Fruit fly (Drosophila melanogaster) whole organism, embryonic: Measurements from ENCODE around the gene Gr97a.

Experiments used
- Asciz ChIP-seq: fragments of 200-800 bp; sonication (Bioruptor generic); optimal IDR thresholded peaks from 2 replicates; lab custom pipeline; 2017; ENCODE audit warnings: missing biosample characterization, mild to moderate bottlenecking, missing genetic modification characterization, missing genetic modification reagents
- Atf6 ChIP-seq: fragments of 200-800 bp; sonication (Bioruptor generic); IDR thresholded peaks from 2 replicates; pipeline ENCODE4 v1.3.6; 2022; ENCODE audit warnings: missing biosample characterization, missing genetic modification characterization
- CG10267 ChIP-seq: fragments of 200-800 bp; sonication (Bioruptor generic); optimal IDR thresholded peaks from 2 replicates; lab custom pipeline; 2018; ENCODE audit warnings: missing biosample characterization, mild to moderate bottlenecking, missing genetic modification characterization, moderate library complexity
- CG10543 ChIP-seq: fragments of 200-800 bp; sonication (Bioruptor generic); optimal IDR thresholded peaks from 3 replicates; lab custom pipeline; 2017; ENCODE audit warnings: missing biosample characterization, mild to moderate bottlenecking, missing genetic modification characterization, moderate library complexity
- CG10959 ChIP-seq: fragments of 200-800 bp; sonication (Bioruptor generic); IDR thresholded peaks from 2 replicates; pipeline ENCODE4 v1.3.6; 2022; ENCODE audit warnings: missing biosample characterization, missing genetic modification characterization
- CG10979 ChIP-seq: fragments of 200-800 bp; sonication (Bioruptor generic); optimal IDR thresholded peaks from 2 replicates; lab custom pipeline; 2018; ENCODE audit warnings: missing biosample characterization, mild to moderate bottlenecking, missing genetic modification characterization, moderate library complexity
- CG12659 ChIP-seq: fragments of 200-800 bp; sonication (Bioruptor generic); optimal IDR thresholded peaks from 3 replicates; lab custom pipeline; 2017; ENCODE audit warnings: mild to moderate bottlenecking, missing biosample characterization, missing genetic modification reagents, missing genetic modification characterization
- CG13424 ChIP-seq: fragments of 200-800 bp; sonication (Bioruptor generic); optimal IDR thresholded peaks from 2 replicates; lab custom pipeline; 2019; ENCODE audit warnings: missing biosample characterization, mild to moderate bottlenecking, missing genetic modification characterization, moderate library complexity
- CG14667 ChIP-seq: fragments of 200-800 bp; sonication (Bioruptor generic); IDR thresholded peaks from 2 replicates; pipeline ENCODE4 v1.3.6; 2022; ENCODE audit warnings: missing biosample characterization, missing genetic modification characterization
- CG15269 ChIP-seq: fragments of 200-800 bp; sonication (Bioruptor generic); optimal IDR thresholded peaks from 2 replicates; lab custom pipeline; 2018; ENCODE audit warnings: missing biosample characterization, mild to moderate bottlenecking, missing genetic modification characterization, moderate library complexity
- CG2678 ChIP-seq: fragments of 200-800 bp; sonication (Bioruptor generic); optimal IDR thresholded peaks from 3 replicates; lab custom pipeline; 2019; ENCODE audit warnings: missing biosample characterization, mild to moderate bottlenecking, missing genetic modification characterization, moderate library complexity
- CG33557 ChIP-seq: fragments of 200-800 bp; sonication (Bioruptor generic); optimal IDR thresholded peaks from 2 replicates; lab custom pipeline; 2019; ENCODE audit warnings: missing biosample characterization, mild to moderate bottlenecking, missing genetic modification characterization, moderate library complexity
- CG4730 ChIP-seq: fragments of 200-800 bp; sonication (Bioruptor generic); IDR thresholded peaks from 2 replicates; pipeline ENCODE4 v1.3.6; 2022; ENCODE audit warnings: missing biosample characterization, missing genetic modification characterization
- CG5245 ChIP-seq: fragments of 200-800 bp; sonication (Bioruptor generic); optimal IDR thresholded peaks from 3 replicates; lab custom pipeline; 2016; ENCODE audit warnings: missing biosample characterization, missing genetic modification characterization
- CG6175 ChIP-seq: fragments of 200-800 bp; sonication (Bioruptor generic); IDR thresholded peaks from 3 replicates; pipeline ENCODE4 v1.3.6; 2022; ENCODE audit warnings: missing biosample characterization, missing genetic modification characterization
- CG6791 ChIP-seq: fragments of 200-800 bp; sonication (Bioruptor generic); IDR thresholded peaks from 3 replicates; pipeline ENCODE4 v1.3.6; 2022; ENCODE audit warnings: missing biosample characterization, missing genetic modification characterization; ENCODE audit not compliant: partially characterized antibody
- CG8944 ChIP-seq: fragments of 200-800 bp; sonication (Bioruptor generic); optimal IDR thresholded peaks from 3 replicates; lab custom pipeline; 2016; ENCODE audit warnings: missing biosample characterization, missing genetic modification characterization
- Deaf1 ChIP-seq: fragments of 200-800 bp; optimal IDR thresholded peaks from 3 replicates; lab custom pipeline; 2019; ENCODE audit warnings: missing biosample characterization, mild to moderate bottlenecking, missing genetic modification characterization, moderate library complexity
- Doc3 ChIP-seq: fragments of 200-800 bp; sonication (Bioruptor generic); IDR thresholded peaks from 3 replicates; pipeline ENCODE4 v1.3.6; 2022; ENCODE audit warnings: missing biosample characterization, missing genetic modification characterization; ENCODE audit not compliant: partially characterized antibody
- Elba2 ChIP-seq: fragments of 200-800 bp; sonication (Bioruptor generic); optimal IDR thresholded peaks from 3 replicates; lab custom pipeline; 2016; ENCODE audit warnings: missing biosample characterization, missing genetic modification characterization
- GATAe ChIP-seq: fragments of 200-800 bp; sonication (Bioruptor generic); conservative IDR thresholded peaks from 2 replicates; pipeline ENCODE4 v1.3.6; 2022; ENCODE audit warnings: missing biosample characterization, missing genetic modification characterization
- Gsc ChIP-seq: fragments of 200-800 bp; sonication (Bioruptor generic); IDR thresholded peaks from 2 replicates; pipeline ENCODE4 v1.3.6; 2022; ENCODE audit warnings: missing biosample characterization, missing genetic modification characterization
- Hmr ChIP-seq: fragments of 200-800 bp; sonication (Bioruptor generic); optimal IDR thresholded peaks from 3 replicates; lab custom pipeline; 2017; ENCODE audit warnings: mild to moderate bottlenecking, missing biosample characterization, missing genetic modification reagents, missing genetic modification characterization
- Max ChIP-seq: fragments of 200-800 bp; sonication (Bioruptor generic); optimal IDR thresholded peaks from 2 replicates; lab custom pipeline; 2016; ENCODE audit warnings: missing biosample characterization, mild to moderate bottlenecking, missing genetic modification characterization
- Myb ChIP-seq: fragments of 200-800 bp; sonication (Bioruptor generic); optimal IDR thresholded peaks from 2 replicates; lab custom pipeline; 2016; ENCODE audit warnings: missing biosample characterization, missing genetic modification characterization
- Scr ChIP-seq: fragments of 200-800 bp; sonication (Bioruptor generic); IDR thresholded peaks from 2 replicates; pipeline ENCODE4 v1.3.6; 2022; ENCODE audit warnings: missing biosample characterization, missing genetic modification characterization; ENCODE audit not compliant: partially characterized antibody
- Sin3A ChIP-seq: fragments of >200 bp; optimal IDR thresholded peaks from 2 replicates; lab custom pipeline; 2018
- Sox102F ChIP-seq: fragments of 200-800 bp; sonication (Bioruptor generic); optimal IDR thresholded peaks from 2 replicates; lab custom pipeline; 2018; ENCODE audit warnings: missing biosample characterization, mild to moderate bottlenecking, missing genetic modification characterization, moderate library complexity
- az2 ChIP-seq: fragments of 200-800 bp; sonication (Bioruptor generic); optimal IDR thresholded peaks from 3 replicates; lab custom pipeline; 2016; ENCODE audit warnings: missing biosample characterization, missing genetic modification characterization
- cas ChIP-seq: fragments of 200-800 bp; sonication (Bioruptor generic); IDR thresholded peaks from 2 replicates; pipeline ENCODE4 v1.3.6; 2022; ENCODE audit warnings: missing biosample characterization, missing genetic modification characterization
- dysf ChIP-seq: fragments of 200-800 bp; sonication (Bioruptor generic); IDR thresholded peaks from 3 replicates; pipeline ENCODE4 v1.3.6; 2022; ENCODE audit warnings: missing biosample characterization, missing genetic modification characterization
- fd102C ChIP-seq: fragments of 200-800 bp; sonication (Bioruptor generic); optimal IDR thresholded peaks from 2 replicates; lab custom pipeline; 2018; ENCODE audit warnings: missing biosample characterization, mild to moderate bottlenecking, missing genetic modification characterization, moderate library complexity
- fu2 ChIP-seq: fragments of 200-800 bp; sonication (Bioruptor generic); optimal IDR thresholded peaks from 2 replicates; lab custom pipeline; 2016; ENCODE audit warnings: missing biosample characterization, missing genetic modification characterization
- gem ChIP-seq: fragments of 200-800 bp; sonication (Bioruptor generic); optimal IDR thresholded peaks from 2 replicates; lab custom pipeline; 2019; ENCODE audit warnings: missing biosample characterization, mild to moderate bottlenecking, missing genetic modification characterization, moderate library complexity
- her ChIP-seq: fragments of 200-800 bp; sonication (Bioruptor generic); optimal IDR thresholded peaks from 2 replicates; lab custom pipeline; 2016; ENCODE audit warnings: missing biosample characterization, missing genetic modification characterization
- lbe ChIP-seq: fragments of 200-800 bp; sonication (Bioruptor generic); optimal IDR thresholded peaks from 2 replicates; lab custom pipeline; 2016; ENCODE audit warnings: missing biosample characterization, mild to moderate bottlenecking, missing genetic modification characterization
- nerfin-1 ChIP-seq: fragments of 200-800 bp; sonication (Bioruptor generic); optimal IDR thresholded peaks from 3 replicates; lab custom pipeline; 2019; ENCODE audit warnings: missing biosample characterization, mild to moderate bottlenecking, missing genetic modification characterization, moderate library complexity
- nmo ChIP-seq: fragments of 200-800 bp; sonication (Bioruptor generic); optimal IDR thresholded peaks from 2 replicates; lab custom pipeline; 2018; ENCODE audit warnings: missing biosample characterization, mild to moderate bottlenecking, missing genetic modification characterization, moderate library complexity
- pb ChIP-seq: fragments of 200-800 bp; sonication (Bioruptor generic); optimal IDR thresholded peaks from 3 replicates; lab custom pipeline; 2016; ENCODE audit warnings: missing biosample characterization, missing genetic modification characterization
- pnt ChIP-seq: fragments of 200-800 bp; sonication (Bioruptor generic); optimal IDR thresholded peaks from 3 replicates; lab custom pipeline; 2016; ENCODE audit warnings: missing biosample characterization, missing genetic modification characterization
- prd ChIP-seq, 3 experiments: fragments of >200 bp in 2 of 3; fragments of 200-800 bp in 1 of 3; sonication (Bioruptor generic) in 1 of 3; optimal IDR thresholded peaks in 2 of 3; IDR thresholded peaks in 1 of 3; 2 replicates in 2 of 3; 3 replicates in 1 of 3; pipeline versions ENCODE4 v1.3.6 to Lab custom; 2017 to 2022; ENCODE audit warnings: missing biosample characterization in 1 of 3, missing genetic modification characterization in 1 of 3
- rib ChIP-seq: fragments of 200-800 bp; sonication (Bioruptor generic); IDR thresholded peaks from 2 replicates; pipeline ENCODE4 v1.3.6; 2022; ENCODE audit warnings: missing biosample characterization, missing genetic modification characterization
- sisA ChIP-seq: fragments of 200-800 bp; sonication (Bioruptor generic); IDR thresholded peaks from 2 replicates; pipeline ENCODE4 v1.3.6; 2022; ENCODE audit warnings: missing biosample characterization, missing genetic modification characterization
- tgo ChIP-seq: fragments of 200-800 bp; sonication (Bioruptor generic); IDR thresholded peaks from 3 replicates; pipeline ENCODE4 v1.3.6; 2022; ENCODE audit warnings: missing biosample characterization, missing genetic modification characterization
- tll ChIP-seq, 2 experiments: fragments of 200-800 bp in 1 of 2; fragments of >200 bp in 1 of 2; sonication (Bioruptor generic) in 1 of 2; optimal IDR thresholded peaks; 2 replicates each; lab custom pipeline; 2017 to 2019; ENCODE audit warnings: missing biosample characterization in 2 of 2, missing genetic modification characterization in 2 of 2, mild to moderate bottlenecking in 1 of 2, moderate library complexity in 1 of 2
- trem ChIP-seq: fragments of 200-800 bp; optimal IDR thresholded peaks from 3 replicates; lab custom pipeline; 2019; ENCODE audit warnings: missing biosample characterization, mild to moderate bottlenecking, missing genetic modification characterization, moderate library complexity
- ttk ChIP-seq: fragments of 200-800 bp; sonication (Bioruptor generic); IDR thresholded peaks from 2 replicates; pipeline ENCODE4 v2.1.2; 2022; ENCODE audit warnings: missing biosample characterization, missing genetic modification characterization
- vnd ChIP-seq: fragments of 200-800 bp; sonication (Bioruptor generic); IDR thresholded peaks from 3 replicates; pipeline ENCODE4 v1.3.6; 2022; ENCODE audit warnings: missing biosample characterization, missing genetic modification characterization; ENCODE audit not compliant: partially characterized antibody
- z ChIP-seq: fragments of 200-800 bp; sonication (Bioruptor generic); IDR thresholded peaks from 3 replicates; pipeline ENCODE4 v1.3.6; 2022; ENCODE audit warnings: missing biosample characterization, missing genetic modification characterization

The Gr97a gene

DNA sequence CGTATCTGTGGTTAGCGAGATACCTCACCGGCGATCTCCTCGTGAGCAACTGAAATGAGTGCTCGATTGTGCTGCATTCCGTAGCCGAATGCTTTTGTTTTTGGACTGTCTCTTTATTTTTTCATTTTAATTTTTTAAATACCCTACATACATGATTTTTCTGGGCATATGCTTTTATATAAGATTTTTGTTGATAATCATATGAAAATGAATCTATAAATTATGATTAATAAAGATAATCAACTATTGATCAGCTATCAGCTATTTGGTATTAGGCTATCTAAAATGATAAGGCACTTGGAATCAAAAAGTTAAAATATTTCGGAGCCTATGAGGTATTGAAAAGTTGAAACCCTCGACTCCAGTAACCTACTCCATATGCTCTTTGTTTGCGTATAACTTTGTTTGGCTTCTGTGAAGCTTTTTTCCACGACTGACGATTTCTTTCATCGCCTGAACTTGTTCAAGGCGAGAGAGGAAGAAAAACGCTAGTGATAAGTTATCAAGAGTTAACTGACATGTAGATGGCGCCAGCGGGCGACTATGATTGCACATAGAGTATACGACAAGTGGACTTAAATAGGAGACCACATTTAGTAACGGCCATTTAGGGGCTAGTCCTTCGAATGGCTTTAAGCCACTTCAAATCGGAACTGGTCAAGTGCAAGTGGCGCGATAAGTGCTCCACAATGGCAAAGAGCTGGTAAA lies 23.7 kb upstream of the Gr97a start, which contains the start of gene CG31076 (continued):
- TF ChIP-seq CG33557 (GFP tag; lab: Kevin White, UChicago) (no peak), z (GFP tag; lab: Robert Waterston, UW) (no peak), ttk (0 out of 2 replicates have a peak, but pooled peaks have one; percentile 7), Sox102F (GFP tag; lab: Kevin White, UChicago) (peak; percentile 53), tgo (GFP tag; lab: Robert Waterston, UW) (peak; percentile 46; the same call in 2 of the 3 replicates), CG10979 (tag; lab: Kevin White, UChicago) (peak; percentile 91), Doc3 (GFP tag; lab: Robert Waterston, UW) (no peak), trem (tag; lab: Kevin White, UChicago) (no peak), rib (no peak), Atf6 (GFP tag; lab: Robert Waterston, UW) (no peak), Elba2 (no peak), Sin3A (no peak), CG15269 (peak; percentile 47), Max (GFP tag; lab: Kevin White, UChicago) (peak; percentile 30), vnd (GFP tag; lab: Robert Waterston, UW) (no peak), cas (GFP tag; lab: Robert Waterston, UW) (0 out of 2 replicates have a peak, but pooled peaks have one; percentile 19), nerfin-1 (no peak), pb (GFP tag; lab: Kevin White, UChicago) (no peak), CG4730 (no peak), Gsc (GFP tag; lab: Robert Waterston, UW) (no peak), CG12659 (GFP tag; lab: Kevin White, UChicago) (no peak), CG10543 (peak; percentile 47), Deaf1 (tag; lab: Kevin White, UChicago) (peak; percentile 34), Hmr (GFP tag; lab: Kevin White, UChicago) (peak; percentile 18), pnt (GFP tag; lab: Kevin White, UChicago) (no peak), gem (peak; percentile 55), lbe (GFP tag; lab: Kevin White, UChicago) (peak; percentile 78), GATAe (GFP tag; lab: Robert Waterston, UW) (peak; percentile 71), nmo (GFP tag; lab: Kevin White, UChicago) (peak; percentile 28), CG8944 (GFP tag; lab: Kevin White, UChicago) (no peak), Asciz (GFP tag; lab: Kevin White, UChicago) (peak; percentile 14), Scr (GFP tag; lab: Robert Waterston, UW) (no peak), fu2 (GFP tag; lab: Kevin White, UChicago) (no peak), CG6791 (no peak), dysf (GFP tag; lab: Robert Waterston, UW) (peak; percentile 43; the same call in 1 of the 3 replicates), CG10267 (tag; lab: Kevin White, UChicago) (no peak), CG2678 (tag; lab: Kevin White, UChicago) (peak; percentile 70), CG6175 (GFP tag; lab: Robert Waterston, UW) (no peak), CG10959 (GFP tag; lab: Robert Waterston, UW) (no peak), sisA (GFP tag; lab: Robert Waterston, UW) (peak; percentile 26; the same call in 1 of the 2 replicates), CG5245 (GFP tag; lab: Kevin White, UChicago) (no peak), az2 (GFP tag; lab: Kevin White, UChicago) (peak; percentile 6), CG14667 (GFP tag; lab: Robert Waterston, UW) (peak; percentile 19; the same call in 1 of the 2 replicates), CG13424 (tag; lab: Kevin White, UChicago) (peak; percentile 49), Myb (GFP tag; lab: Kevin White, UChicago) (no peak), tll (GFP tag; optimal IDR thresholded peaks at IDR 0.05; lab: Kevin White, UChicago) (no peak), fd102C (no peak), her (GFP tag; lab: Kevin White, UChicago) (no peak), prd (optimal IDR thresholded peaks at IDR 0.05; lab: Kevin White, UChicago) (no peak), prd (GFP tag; IDR thresholded peaks at IDR 0.05; lab: Robert Waterston, UW) (peak; percentile 37; the same call in 1 of the 3 replicates)
